Worm (Caenorhabditis elegans) whole organism, late embryonic: ENCODE results near the gene F08F8.9.
A peak's percentile ranks its signal among the peaks of the same experiment; 100 is the strongest.

Experiments
- C08G9.2 ChIP-seq: sonication (generic microtip); optimal IDR thresholded peaks from 2 replicates; lab custom pipeline; 2016; ENCODE audit warnings: mild to moderate bottlenecking, missing genetic modification characterization, moderate library complexity, missing compliant biosample characterization
- T23F11.4 ChIP-seq: fragments of 200-800 bp; sonication (Bioruptor generic); optimal IDR thresholded peaks from 2 replicates; lab custom pipeline; 2018; ENCODE audit warnings: mild to moderate bottlenecking, missing genetic modification characterization, missing compliant biosample characterization
- Y22D7AL.16 ChIP-seq: sonication (generic microtip); optimal IDR thresholded peaks from 2 replicates; lab custom pipeline; 2016; ENCODE audit warnings: missing genetic modification characterization, missing compliant biosample characterization
- ama-1 ChIP-seq: fragments of 150-350 bp; optimal IDR thresholded peaks from 2 replicates; lab custom pipeline; 2014
- ceh-24 ChIP-seq: sonication (generic microtip); optimal IDR thresholded peaks from 2 replicates; lab custom pipeline; 2016; ENCODE audit warnings: mild to moderate bottlenecking, missing genetic modification characterization, missing compliant biosample characterization
- ceh-30 ChIP-seq: fragments of 150-350 bp; optimal IDR thresholded peaks from 2 replicates; lab custom pipeline; 2014; ENCODE audit warnings: missing biosample characterization, missing genetic modification characterization
- ceh-31 ChIP-seq: sonication (generic microtip); optimal IDR thresholded peaks from 2 replicates; lab custom pipeline; 2016; ENCODE audit warnings: missing genetic modification characterization, missing compliant biosample characterization
- ceh-34 ChIP-seq: sonication (generic microtip); optimal IDR thresholded peaks from 2 replicates; lab custom pipeline; 2016; ENCODE audit warnings: mild to moderate bottlenecking, missing genetic modification characterization, missing compliant biosample characterization
- dmd-4 ChIP-seq: sonication (generic microtip); optimal IDR thresholded peaks from 2 replicates; lab custom pipeline; 2016; ENCODE audit warnings: borderline replicate concordance, missing genetic modification characterization, missing compliant biosample characterization
- elt-2 ChIP-seq: sonication (generic microtip); optimal IDR thresholded peaks from 2 replicates; lab custom pipeline; 2016; ENCODE audit warnings: missing genetic modification reagents, missing genetic modification characterization, missing compliant biosample characterization
- elt-4 ChIP-seq: sonication (generic microtip); optimal IDR thresholded peaks from 2 replicates; lab custom pipeline; 2016; ENCODE audit warnings: missing genetic modification characterization, missing compliant biosample characterization
- ets-4 ChIP-seq: sonication (generic microtip); optimal IDR thresholded peaks from 2 replicates; lab custom pipeline; 2016; ENCODE audit warnings: missing genetic modification characterization, missing compliant biosample characterization
- eyg-1 ChIP-seq: sonication (generic microtip); optimal IDR thresholded peaks from 2 replicates; lab custom pipeline; 2016; ENCODE audit warnings: missing genotype, missing genetic modification characterization, missing compliant biosample characterization
- fax-1 ChIP-seq: sonication (generic microtip); optimal IDR thresholded peaks from 2 replicates; lab custom pipeline; 2016; ENCODE audit warnings: missing genotype, missing genetic modification characterization, missing compliant biosample characterization
- fkh-10 ChIP-seq: fragments of 150-350 bp; optimal IDR thresholded peaks from 2 replicates; lab custom pipeline; 2014; ENCODE audit warnings: missing biosample characterization, missing genetic modification reagents, missing genetic modification characterization
- hlh-15 ChIP-seq: sonication (generic microtip); optimal IDR thresholded peaks from 2 replicates; lab custom pipeline; 2016; ENCODE audit warnings: missing genetic modification characterization, missing compliant biosample characterization
- hlh-30 ChIP-seq: sonication (generic microtip); optimal IDR thresholded peaks from 2 replicates; lab custom pipeline; 2017; ENCODE audit warnings: antibody characterized with exemption, missing genetic modification characterization, missing compliant biosample characterization; ENCODE audit not compliant: insufficient read depth
- lim-6 ChIP-seq: sonication (generic microtip); optimal IDR thresholded peaks from 2 replicates; lab custom pipeline; 2016; ENCODE audit warnings: missing genetic modification characterization, missing compliant biosample characterization
- mec-3 ChIP-seq: sonication (generic microtip); optimal IDR thresholded peaks from 2 replicates; lab custom pipeline; 2016; ENCODE audit warnings: borderline replicate concordance, missing genetic modification characterization, missing compliant biosample characterization
- nfya-1 ChIP-seq: sonication (generic microtip); optimal IDR thresholded peaks from 2 replicates; lab custom pipeline; 2017; ENCODE audit warnings: missing genetic modification characterization, mild to moderate bottlenecking, missing compliant biosample characterization, antibody characterized with exemption, moderate library complexity
- nhr-11 ChIP-seq: fragments of 150-350 bp; optimal IDR thresholded peaks from 2 replicates; lab custom pipeline; 2014; ENCODE audit warnings: missing biosample characterization, missing genetic modification characterization
- npax-4 ChIP-seq: sonication (generic microtip); optimal IDR thresholded peaks from 2 replicates; lab custom pipeline; 2016; ENCODE audit warnings: missing genetic modification characterization, missing compliant biosample characterization
- odd-2 ChIP-seq: sonication (generic microtip); optimal IDR thresholded peaks from 2 replicates; lab custom pipeline; 2017; ENCODE audit warnings: antibody characterized with exemption, mild to moderate bottlenecking, missing genetic modification characterization, missing compliant biosample characterization
- pag-3 ChIP-seq: sonication (generic microtip); optimal IDR thresholded peaks from 2 replicates; lab custom pipeline; 2016; ENCODE audit warnings: missing compliant biosample characterization, missing genetic modification characterization, borderline replicate concordance
- pha-2 ChIP-seq: sonication (generic microtip); optimal IDR thresholded peaks from 2 replicates; lab custom pipeline; 2017; ENCODE audit warnings: mild to moderate bottlenecking, missing genetic modification characterization, missing compliant biosample characterization
- pros-1 ChIP-seq: fragments of 150-350 bp; optimal IDR thresholded peaks from 2 replicates; lab custom pipeline; 2014; ENCODE audit warnings: missing biosample characterization, missing genetic modification reagents, missing genetic modification characterization
- ref-2 ChIP-seq: sonication (generic microtip); optimal IDR thresholded peaks from 2 replicates; lab custom pipeline; 2016; ENCODE audit warnings: missing genetic modification characterization, missing compliant biosample characterization
- sox-4 ChIP-seq: sonication (generic microtip); optimal IDR thresholded peaks from 2 replicates; lab custom pipeline; 2017; ENCODE audit warnings: mild to moderate bottlenecking, missing genetic modification characterization, inconsistent platforms, missing compliant biosample characterization
- unc-42 ChIP-seq: sonication (generic microtip); optimal IDR thresholded peaks from 2 replicates; lab custom pipeline; 2016; ENCODE audit warnings: missing genotype, missing genetic modification characterization, missing compliant biosample characterization
- unc-55 ChIP-seq: sonication (generic microtip); optimal IDR thresholded peaks from 2 replicates; lab custom pipeline; 2017; ENCODE audit warnings: missing biosample characterization, missing genetic modification reagents, missing genetic modification characterization
- zip-5 ChIP-seq: sonication (generic microtip); optimal IDR thresholded peaks from 2 replicates; lab custom pipeline; 2016; ENCODE audit warnings: missing genetic modification characterization, missing compliant biosample characterization

Gene F08F8.9

DNA sequence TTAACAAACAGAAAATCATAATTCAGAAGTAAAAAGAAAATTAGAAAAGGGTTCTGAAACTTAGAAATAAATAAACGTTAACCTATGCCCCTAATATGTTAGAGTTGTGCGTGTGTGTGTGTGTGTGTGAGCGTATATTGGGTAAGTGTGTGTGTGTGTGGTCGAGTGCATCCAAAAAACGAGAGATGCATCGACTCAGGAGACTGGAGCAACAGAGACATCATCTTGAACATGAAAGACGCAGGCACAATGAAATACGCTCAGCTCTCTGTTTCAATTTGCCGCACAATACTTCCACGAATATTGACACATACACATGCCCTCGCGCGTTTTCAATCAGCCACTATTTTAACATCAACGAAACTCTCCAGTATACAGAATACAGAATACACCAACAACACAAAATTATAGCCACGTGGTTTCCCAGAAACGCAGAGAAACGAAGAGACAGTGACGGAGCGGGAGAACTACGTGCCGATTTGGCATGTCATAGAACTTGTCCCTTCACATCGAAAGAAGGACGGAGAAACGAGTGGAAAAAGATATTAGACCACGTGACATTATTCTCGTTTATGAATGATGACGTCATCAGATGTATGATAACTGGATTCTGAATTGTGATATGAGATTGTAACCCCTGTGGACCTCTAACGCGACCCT, 22.5 kb upstream of the F08F8.9 start (continued):
- peak; percentile 20 for TF ChIP-seq unc-42 (tag; lab: Kevin White, UChicago)

DNA sequence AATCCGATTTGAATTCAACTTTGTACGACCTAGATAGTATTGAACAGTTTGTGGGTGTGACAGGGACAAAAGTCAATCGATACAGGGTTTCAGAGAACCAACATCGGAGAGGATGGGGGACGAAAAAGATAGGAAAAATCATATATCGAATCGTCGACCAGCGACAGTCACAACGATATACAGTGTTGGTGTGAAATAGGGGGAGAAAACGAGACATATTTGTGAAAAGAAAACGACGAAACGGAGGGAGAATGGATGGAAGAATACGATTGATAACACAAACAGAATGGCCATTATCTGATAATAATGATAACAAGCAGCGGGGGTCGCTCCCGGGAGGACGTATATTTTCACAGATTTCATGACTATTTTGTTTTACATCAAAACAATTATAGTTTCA, 21.7 kb upstream of the F08F8.9 start:
- no peak for TF ChIP-seq mec-3
- TF ChIP-seq elt-2 (tag; lab: Kevin White, UChicago): peak; percentile 61
- TF ChIP-seq, all 69 proteins: peak for 1

DNA sequence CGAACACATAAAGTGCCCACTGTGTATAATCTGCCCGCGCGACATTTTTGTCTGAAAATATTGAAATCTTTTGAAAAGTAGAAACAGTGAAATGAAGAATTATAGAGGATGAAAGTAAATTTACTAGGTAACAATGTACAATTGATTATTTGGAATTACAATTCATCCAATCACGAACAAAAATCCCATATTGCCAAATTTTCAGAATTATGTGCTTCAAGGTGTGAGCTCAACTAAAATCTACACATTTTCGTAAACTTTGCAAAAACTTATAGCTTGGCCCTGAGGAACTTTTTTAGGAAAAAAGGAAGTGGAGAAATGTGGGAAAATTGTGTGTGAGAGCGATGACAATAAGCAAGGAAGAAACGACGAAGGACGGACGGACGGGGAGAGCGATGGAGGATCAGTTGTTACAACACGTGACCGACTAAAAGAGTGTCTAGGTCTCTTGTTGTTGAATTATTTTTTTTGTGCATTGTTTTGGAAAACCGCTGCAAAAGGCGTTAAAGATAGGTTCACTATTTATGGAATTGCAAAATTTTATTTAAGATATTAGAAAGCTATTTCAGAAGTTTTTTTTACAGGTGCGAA, 21.0 kb upstream of the F08F8.9 start, which contains the start of gene mml-1:
mml-1 (minus strand) TSS at position 51 of the 591 bp plus-strand sequence.
- TF ChIP-seq hlh-30 (tag; lab: Kevin White, UChicago): peak; percentile 78
- TF ChIP-seq odd-2 (tag; lab: Kevin White, UChicago): no peak

DNA sequence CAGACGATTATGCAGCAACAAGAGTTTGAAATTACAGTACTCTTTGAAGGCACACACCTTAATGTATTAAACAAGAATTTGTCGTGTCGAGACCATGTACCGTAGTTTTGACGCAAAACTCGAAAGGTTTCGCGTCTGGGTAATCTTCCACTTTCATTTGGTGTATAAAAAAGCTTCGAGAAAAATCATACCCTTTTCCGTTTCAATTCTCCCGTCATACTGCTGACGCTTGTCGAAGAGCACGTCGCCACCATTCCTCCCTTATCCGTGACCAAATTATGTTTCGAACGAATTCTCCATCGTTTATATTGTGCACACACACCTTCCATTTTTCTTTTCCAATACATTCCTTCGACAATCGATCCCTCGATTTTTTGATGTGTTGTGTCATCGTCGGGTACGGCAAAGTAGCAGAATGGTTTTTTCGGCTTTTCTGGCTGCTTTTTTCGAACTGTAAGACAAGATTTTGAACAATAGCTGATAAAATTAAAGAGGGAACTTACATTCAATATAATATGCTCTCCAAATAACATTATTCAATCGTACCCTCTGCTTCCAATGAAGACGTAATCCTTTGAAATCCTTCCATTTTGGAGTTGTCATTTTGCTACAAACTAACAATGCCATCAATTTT, 20.1 kb upstream of the F08F8.9 start:
- TF ChIP-seq lim-6 (tag; lab: Kevin White, UChicago): no peak
- no peak for TF ChIP-seq ceh-34
- no peak for TF ChIP-seq pag-3
- TF ChIP-seq zip-5 (tag; lab: Kevin White, UChicago): no peak
- TF ChIP-seq unc-42 (tag; lab: Kevin White, UChicago): no peak
- TF ChIP-seq npax-4 (tag; lab: Kevin White, UChicago): no peak
- TF ChIP-seq ama-1 (lab: Kevin White, UChicago): no peak
- TF ChIP-seq fax-1: no peak
- no peak for TF ChIP-seq nhr-11 (tag; lab: Kevin White, UChicago)
- TF ChIP-seq, all 69 proteins: peak for 0

DNA sequence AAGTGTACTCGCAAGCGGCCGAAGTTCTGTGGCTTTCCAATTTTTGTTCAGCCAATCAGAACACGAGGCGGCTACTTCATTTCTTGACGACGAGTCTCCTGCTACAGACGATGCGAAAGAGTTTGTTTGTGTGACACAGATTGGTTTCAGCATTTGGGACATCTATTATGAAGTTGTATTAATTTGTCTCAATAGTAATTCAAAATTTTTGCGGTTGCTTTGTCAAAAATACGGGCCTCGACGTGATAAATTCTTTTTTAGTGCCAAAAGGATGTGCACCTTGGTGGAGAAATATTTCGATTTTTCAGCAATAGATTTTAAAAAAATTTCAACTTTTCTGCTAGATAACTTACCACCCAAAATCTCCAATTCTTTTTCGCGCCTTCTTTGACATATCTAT, 16.8 kb upstream of the F08F8.9 start:
- TF ChIP-seq ceh-30 (tag; lab: Kevin White, UChicago): no peak
- TF ChIP-seq pha-2 (tag; lab: Kevin White, UChicago): no peak
- TF ChIP-seq nhr-11 (tag; lab: Kevin White, UChicago): no peak
- TF ChIP-seq ceh-24 (tag; lab: Kevin White, UChicago): no peak
- TF ChIP-seq C08G9.2 (tag; lab: Kevin White, UChicago): no peak
- TF ChIP-seq eyg-1: no peak
- TF ChIP-seq pros-1 (tag; lab: Kevin White, UChicago): no peak
- TF ChIP-seq Y22D7AL.16 (tag; lab: Kevin White, UChicago): no peak
- TF ChIP-seq fkh-10: no peak
- no peak for TF ChIP-seq ref-2 (tag; lab: Kevin White, UChicago)
- no peak for TF ChIP-seq ets-4 (tag; lab: Kevin White, UChicago)
- TF ChIP-seq unc-42 (tag; lab: Kevin White, UChicago): no peak
- no peak for TF ChIP-seq nfya-1 (tag; lab: Kevin White, UChicago)
- TF ChIP-seq T23F11.4 (GFP tag; lab: Kevin White, UChicago): no peak
- no peak for TF ChIP-seq elt-4 (tag; lab: Kevin White, UChicago)
- no peak for TF ChIP-seq unc-55
- no peak for TF ChIP-seq dmd-4
- TF ChIP-seq ceh-31 (tag; lab: Kevin White, UChicago): no peak

DNA sequence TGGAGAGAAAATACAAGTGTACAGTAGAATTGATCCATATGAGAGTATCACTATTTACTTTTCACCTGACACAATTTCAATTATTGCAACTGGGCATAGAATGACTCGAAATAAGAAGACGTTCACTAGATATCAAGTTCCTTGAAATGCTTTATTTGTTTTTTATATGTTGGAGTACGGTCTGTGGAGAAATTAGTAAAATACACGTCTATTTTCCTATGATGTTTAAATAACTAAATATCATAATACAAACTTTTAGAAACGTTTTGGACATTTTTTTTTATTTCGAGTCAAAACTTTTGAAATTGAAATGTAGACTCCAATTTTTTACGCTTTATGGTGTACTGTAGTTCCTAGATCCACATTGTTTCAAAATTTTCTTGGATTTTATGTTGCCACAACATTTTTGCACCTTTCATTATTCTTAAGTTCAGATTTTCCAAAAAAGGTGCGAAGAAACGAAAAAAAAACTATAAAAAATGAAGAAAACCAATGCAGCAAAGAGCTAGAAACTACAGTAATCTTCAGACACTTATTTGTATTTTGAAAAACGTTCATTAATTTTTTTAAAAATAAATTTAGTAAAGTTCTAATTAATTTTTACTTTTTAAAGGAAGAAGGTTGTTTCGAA, 15.7 kb upstream of the F08F8.9 start:
- no peak for TF ChIP-seq sox-4 (tag; lab: Kevin White, UChicago)
- TF ChIP-seq hlh-15 (tag; lab: Kevin White, UChicago): no peak
